Fruit fly (Drosophila melanogaster): ENCODE data around the gene Tb.

Gene Tb

DNA sequence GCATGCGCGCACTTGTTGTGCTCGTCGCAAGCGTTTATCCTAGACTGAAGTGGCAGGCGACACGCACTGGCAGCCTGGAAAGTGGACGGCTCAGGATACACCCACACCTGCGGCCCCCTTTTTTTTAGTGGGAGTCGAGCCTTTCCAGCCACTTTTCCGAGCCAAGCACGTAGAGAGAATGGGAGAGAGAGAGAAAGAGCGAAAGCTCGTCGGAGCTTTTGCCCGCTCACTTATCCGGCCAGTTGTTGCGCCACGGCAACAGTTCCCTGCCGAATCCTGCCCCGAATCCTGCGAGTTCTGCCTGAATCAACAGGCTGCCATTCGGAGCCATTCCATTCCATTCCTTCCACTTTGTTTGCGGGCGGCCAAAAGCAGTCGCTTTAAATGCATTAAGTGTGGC, 25.7 kb downstream of the Tb start, which contains the start of gene beat-VII:
Gene beat-VII, minus strand, starts transcription at position 20 of the 400 bp plus-strand sequence.
- TF ChIP-seq abd-A (tag; optimal IDR thresholded peaks at IDR 0.05) (peak; percentile 9), CG10431 (GFP tag; optimal IDR thresholded peaks at IDR 0.05) (no peak), CG10147 (GFP tag; optimal IDR thresholded peaks at IDR 0.05) (no peak), CG2116 (GFP tag; optimal IDR thresholded peaks at IDR 0.05) (no peak), Jarid2 (GFP tag; optimal IDR thresholded peaks at IDR 0.05) (peak; percentile 18), unc-4 (GFP tag; IDR thresholded peaks at IDR 0.05; ENCODE audit: partially characterized antibody) (no peak), Deaf1 (tag; optimal IDR thresholded peaks at IDR 0.05) (peak; percentile 74), CG14050 (GFP tag; IDR thresholded peaks at IDR 0.05) (no peak), CG18599 (GFP tag; optimal IDR thresholded peaks at IDR 0.05) (no peak), Dref (GFP tag; IDR thresholded peaks at IDR 0.05) (no peak), Six4 (GFP tag; optimal IDR thresholded peaks at IDR 0.05) (no peak), CG18764 (GFP tag; optimal IDR thresholded peaks at IDR 0.05) (no peak), wek (GFP tag; optimal IDR thresholded peaks at IDR 0.05) (no peak), Trl (optimal IDR thresholded peaks at IDR 0.05) (peak; percentile 31 to 43), Trl (GFP tag; optimal IDR thresholded peaks at IDR 0.05) (no peak), sim (GFP tag; IDR thresholded peaks at IDR 0.05) (no peak), HLH4C (GFP tag; IDR thresholded peaks at IDR 0.05; ENCODE audit: partially characterized antibody) (no peak), CG17802 (tag; optimal IDR thresholded peaks at IDR 0.05) (no peak), zfh1 (GFP tag; IDR thresholded peaks at IDR 0.05) (no peak), jigr1 (GFP tag; IDR thresholded peaks at IDR 0.05) (no peak), Blimp-1 (GFP tag; optimal IDR thresholded peaks at IDR 0.05) (no peak), pb (GFP tag; optimal IDR thresholded peaks at IDR 0.05) (no peak), CG18476 (GFP tag; optimal IDR thresholded peaks at IDR 0.05) (no peak), Drgx (GFP tag; IDR thresholded peaks at IDR 0.05) (no peak), jumu (GFP tag; optimal IDR thresholded peaks at IDR 0.05) (no peak), CG14441 (GFP tag; IDR thresholded peaks at IDR 0.05) (no peak), CG6791 (GFP tag; IDR thresholded peaks at IDR 0.05; ENCODE audit: partially characterized antibody) (no peak), CG12071 (GFP tag; optimal IDR thresholded peaks at IDR 0.05) (no peak), NFAT (GFP tag; IDR thresholded peaks at IDR 0.05) (no peak), bab2 (GFP tag; optimal IDR thresholded peaks at IDR 0.05) (no peak), CG16779 (GFP tag; IDR thresholded peaks at IDR 0.05) (peak; percentile 77; the same call in 1 of the 2 replicates), CG9932 (GFP tag; IDR thresholded peaks at IDR 0.05) (0 out of 2 replicates have a peak, but pooled peaks have one; percentile 21), bbx (GFP tag; IDR thresholded peaks at IDR 0.05; ENCODE audit: partially characterized antibody) (no peak), croc (GFP tag; conservative IDR thresholded peaks at IDR 0.05) (no peak), ewg (GFP tag; optimal IDR thresholded peaks at IDR 0.05) (peak; percentile 2), salm (tag; optimal IDR thresholded peaks at IDR 0.05) (no peak), scrt (GFP tag; optimal IDR thresholded peaks at IDR 0.05) (peak; percentile 100), CG6689 (GFP tag; IDR thresholded peaks at IDR 0.05) (no peak), CG16863 (GFP tag; optimal IDR thresholded peaks at IDR 0.05) (no peak), CG11560 (tag; IDR thresholded peaks at IDR 0.05) (no peak), CG17385 (GFP tag; optimal IDR thresholded peaks at IDR 0.05) (no peak), amos (GFP tag; IDR thresholded peaks at IDR 0.05; ENCODE audit: partially characterized antibody) (0 out of 2 replicates have a peak, but pooled peaks have one; percentile 3), Dp (GFP tag; optimal IDR thresholded peaks at IDR 0.05) (no peak), CG5245 (GFP tag; optimal IDR thresholded peaks at IDR 0.05) (no peak), crp (GFP tag; optimal IDR thresholded peaks at IDR 0.05) (no peak), hb (GFP tag; IDR thresholded peaks at IDR 0.05; ENCODE audit: partially characterized antibody) (no peak), chinmo (GFP tag; IDR thresholded peaks at IDR 0.05; ENCODE audit: partially characterized antibody) (0 out of 4 replicates have a peak, but pooled peaks have one; percentile 56), CG11093 (GFP tag; IDR thresholded peaks at IDR 0.05) (no peak), CG8290 (GFP tag; optimal IDR thresholded peaks at IDR 0.05) (no peak), CG8290 (tag; optimal IDR thresholded peaks at IDR 0.05) (no peak), nmo (GFP tag; optimal IDR thresholded peaks at IDR 0.05) (no peak)

Measured in whole organism, embryonic.